Worm (Caenorhabditis elegans) whole organism, mixed stage, embryonic: ENCODE data around the gene T13C5.2.

Source experiments
- blmp-1 ChIP-seq: fragments of 150-350 bp; optimal IDR thresholded peaks from 2 replicates; lab custom pipeline; 2014; ENCODE audit warnings: missing biosample characterization, missing genetic modification characterization
- ceh-39 ChIP-seq: fragments of 150-350 bp; optimal IDR thresholded peaks from 2 replicates; lab custom pipeline; 2014; ENCODE audit warnings: missing biosample characterization, missing genetic modification characterization
- ceh-83 ChIP-seq: fragments of 200-800 bp; sonication (Bioruptor generic); optimal IDR thresholded peaks from 2 replicates; lab custom pipeline; 2018; ENCODE audit warnings: mild to moderate bottlenecking, missing genetic modification characterization, missing compliant biosample characterization
- hlh-1 ChIP-seq: fragments of 150-350 bp; optimal IDR thresholded peaks from 2 replicates; lab custom pipeline; 2014; ENCODE audit warnings: missing biosample characterization, missing genetic modification reagents, missing genetic modification characterization
- lin-32 ChIP-seq: fragments of 200-800 bp; sonication (Bioruptor generic); optimal IDR thresholded peaks from 2 replicates; lab custom pipeline; 2018; ENCODE audit warnings: mild to moderate bottlenecking, missing genetic modification characterization, missing compliant biosample characterization
- mep-1 ChIP-seq: fragments of 150-350 bp; optimal IDR thresholded peaks from 2 replicates; lab custom pipeline; 2017; ENCODE audit warnings: missing biosample characterization, missing genetic modification reagents, missing genetic modification characterization, inconsistent platforms
- nhr-12 ChIP-seq: fragments of 150-350 bp; optimal IDR thresholded peaks from 2 replicates; lab custom pipeline; 2014; ENCODE audit warnings: missing biosample characterization, missing genetic modification characterization
- nhr-237 ChIP-seq: fragments of 150-350 bp; optimal IDR thresholded peaks from 2 replicates; lab custom pipeline; 2014; ENCODE audit warnings: missing biosample characterization, missing genetic modification characterization
- nhr-28 ChIP-seq: fragments of 150-350 bp; optimal IDR thresholded peaks from 2 replicates; lab custom pipeline; 2014; ENCODE audit warnings: missing biosample characterization, missing genetic modification characterization
- pha-4 ChIP-seq: fragments of 150-350 bp; optimal IDR thresholded peaks from 2 replicates; lab custom pipeline; 2018; ENCODE audit warnings: missing biosample characterization, missing genetic modification reagents, missing genetic modification characterization
- unc-39 ChIP-seq: fragments of 150-350 bp; optimal IDR thresholded peaks from 2 replicates; lab custom pipeline; 2014; ENCODE audit warnings: missing biosample characterization, missing genetic modification characterization
- ztf-11 ChIP-seq: fragments of 150-350 bp; optimal IDR thresholded peaks from 2 replicates; lab custom pipeline; 2014; ENCODE audit warnings: missing biosample characterization, missing genetic modification characterization

- TF ChIP-seq lin-32 (GFP tag; lab: Kevin White, UChicago) (no peak), pha-4 (tag; lab: Kevin White, UChicago) (no peak), nhr-12 (tag; lab: Kevin White, UChicago) (no peak), blmp-1 (tag; lab: Kevin White, UChicago) (no peak), unc-39 (tag; lab: Kevin White, UChicago) (no peak), mep-1 (no peak), nhr-28 (tag; lab: Kevin White, UChicago) (no peak), ceh-39 (tag; lab: Kevin White, UChicago) (no peak), ztf-11 (tag; lab: Kevin White, UChicago) (no peak), ceh-83 (GFP tag; lab: Kevin White, UChicago) (no peak), hlh-1 (no peak), nhr-237 (tag; lab: Kevin White, UChicago) (no peak)
Measured at ce11 chrX:6202809-6203208, 18.0 kb downstream of the T13C5.2 start.
